Worm (Caenorhabditis elegans): ENCODE measurements around the gene T26H5.14.

The T26H5.14 gene

DNA sequence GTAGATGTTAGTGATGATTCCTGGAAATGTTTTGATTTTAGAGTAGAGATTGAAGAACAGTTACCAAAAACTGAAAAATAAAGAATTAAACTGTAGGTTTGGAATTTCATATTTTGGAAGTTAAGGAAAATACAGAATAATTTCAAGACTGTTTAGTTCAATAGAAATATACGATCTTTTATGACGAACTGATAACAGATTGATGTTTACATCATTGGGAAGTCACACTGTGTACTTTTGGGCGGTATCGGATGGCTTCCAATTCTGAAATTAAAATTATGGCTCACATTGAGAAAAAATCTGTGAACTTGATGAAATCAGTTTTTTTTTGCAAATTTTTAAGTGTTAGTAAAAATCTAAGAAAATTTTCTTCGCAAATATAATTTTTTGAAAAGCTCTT is 16.5 kb upstream of the T26H5.14 start, which contains the start of gene T26H5.8 (continued):
- TF ChIP-seq sdz-38 (tag; optimal IDR thresholded peaks at IDR 0.05) = no peak
- no peak for TF ChIP-seq aptf-3 (GFP tag; IDR thresholded peaks at IDR 0.05)
- no peak for TF ChIP-seq nfya-1 (tag; optimal IDR thresholded peaks at IDR 0.05; ENCODE audit: borderline replicate concordance, insufficient read depth)
- TF ChIP-seq gei-17 (GFP tag; optimal IDR thresholded peaks at IDR 0.05) = no peak

DNA sequence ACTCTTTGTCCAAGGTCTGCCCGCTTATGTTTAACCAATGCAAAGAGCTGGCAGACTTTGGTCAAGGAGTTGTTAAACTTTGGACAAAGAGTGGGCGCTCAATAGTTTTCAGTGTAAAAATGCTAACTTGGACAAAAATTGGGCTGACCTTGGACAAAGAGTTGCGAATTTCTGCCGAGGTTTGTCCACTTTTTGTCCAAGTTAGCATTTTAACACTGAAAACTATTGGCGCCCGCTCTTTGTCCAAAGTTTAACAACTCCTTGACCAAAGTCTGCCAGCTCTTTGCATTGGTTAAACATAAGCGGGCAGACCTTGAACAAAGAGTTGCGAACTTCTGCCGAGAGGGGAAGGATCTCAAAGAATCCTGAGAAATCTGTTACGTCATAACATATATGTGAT is 15.3 kb upstream of the T26H5.14 start:
- TF ChIP-seq cebp-2 (GFP tag; IDR thresholded peaks at IDR 0.05) = 0 out of 2 replicates have a peak, but pooled peaks have one; percentile 57
- peak; percentile 88; the same call in 1 of the 2 replicates for TF ChIP-seq nhr-120 (GFP tag; IDR thresholded peaks at IDR 0.05)
- TF ChIP-seq aptf-2 (GFP tag; conservative IDR thresholded peaks at IDR 0.05) = peak; percentile 18; the same call in 1 of the 2 replicates
- peak; percentile 38; the same call in 1 of the 2 replicates for TF ChIP-seq madf-8 (GFP tag; conservative IDR thresholded peaks at IDR 0.05)
- TF ChIP-seq hsf-1 (GFP tag; IDR thresholded peaks at IDR 0.05) = peak; percentile 35; the same call in 1 of the 2 replicates
- TF ChIP-seq egl-18 (GFP tag; IDR thresholded peaks at IDR 0.05) = peak; percentile 72; the same call in 1 of the 2 replicates

DNA sequence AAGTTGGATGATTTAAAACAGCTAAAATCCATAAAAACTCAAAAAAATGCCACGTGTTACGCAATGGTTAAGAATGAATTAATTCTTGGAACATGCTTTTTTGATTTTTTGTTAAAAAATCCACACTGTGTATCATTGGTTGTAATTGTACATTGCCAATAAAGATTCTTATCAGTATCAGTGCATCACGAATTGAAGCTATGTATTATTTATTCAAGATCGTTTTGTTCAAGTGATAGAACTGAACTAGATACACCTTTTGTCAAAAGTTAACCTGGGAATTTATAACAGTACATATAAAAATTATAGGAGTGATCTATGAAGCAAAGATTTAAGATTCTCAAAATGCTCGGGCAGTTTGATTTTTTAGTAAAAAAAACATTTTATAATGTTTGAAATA is 14.3 kb upstream of the T26H5.14 start:
- no peak for TF ChIP-seq lin-54 (GFP tag; optimal IDR thresholded peaks at IDR 0.05)
- TF ChIP-seq Y53G8AR.9 (GFP tag; conservative IDR thresholded peaks at IDR 0.05) = no peak

DNA sequence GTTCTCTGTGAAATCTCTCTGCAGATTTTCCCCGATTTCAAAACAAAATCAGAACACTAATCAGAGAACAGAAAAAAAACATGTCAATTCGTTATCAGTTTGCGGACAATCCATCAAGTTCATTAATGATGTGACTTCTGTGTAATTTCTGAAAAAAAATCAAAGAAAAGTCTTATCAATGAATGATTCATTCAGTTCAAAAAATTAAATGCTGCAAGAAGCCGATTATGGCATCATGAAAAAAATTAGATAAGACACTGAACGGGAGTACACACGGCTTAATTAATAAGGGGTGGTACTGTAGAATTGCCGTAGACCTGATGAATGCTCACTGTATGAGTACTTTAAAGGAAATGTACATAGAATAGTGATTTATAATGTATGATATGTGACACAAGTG is 12.8 kb upstream of the T26H5.14 start:
- TF ChIP-seq ztf-3 (GFP tag; optimal IDR thresholded peaks at IDR 0.05) = no peak
- no peak for TF ChIP-seq pbrm-1 (GFP tag; IDR thresholded peaks at IDR 0.05)
- peak; percentile 84 for TF ChIP-seq nhr-80 (tag; optimal IDR thresholded peaks at IDR 0.05)
- no peak for TF ChIP-seq ceh-27 (GFP tag; optimal IDR thresholded peaks at IDR 0.05)

DNA sequence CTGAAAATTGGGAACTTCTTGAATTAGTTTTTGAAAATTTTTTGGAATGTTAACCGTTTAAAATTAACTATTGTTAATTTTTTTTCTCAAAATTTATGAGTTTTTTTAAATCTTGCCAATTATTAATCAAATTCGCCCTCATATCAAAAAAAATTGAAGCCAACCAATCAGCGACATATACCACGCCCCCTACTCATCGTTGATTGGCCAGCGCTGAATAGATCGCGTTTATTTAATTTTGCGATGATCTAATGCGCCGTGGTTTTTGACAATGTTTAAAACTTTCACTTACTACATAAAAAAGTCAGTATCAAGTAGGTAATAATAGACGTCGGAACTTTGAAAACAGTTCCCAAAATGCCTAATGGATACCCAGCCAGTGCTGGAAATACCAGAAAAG is 6.6 kb upstream of the T26H5.14 start:
- no peak for TF ChIP-seq Y67H2A.10 (GFP tag; conservative IDR thresholded peaks at IDR 0.05)
- TF ChIP-seq madf-3 (GFP tag; IDR thresholded peaks at IDR 0.05) = no peak

DNA sequence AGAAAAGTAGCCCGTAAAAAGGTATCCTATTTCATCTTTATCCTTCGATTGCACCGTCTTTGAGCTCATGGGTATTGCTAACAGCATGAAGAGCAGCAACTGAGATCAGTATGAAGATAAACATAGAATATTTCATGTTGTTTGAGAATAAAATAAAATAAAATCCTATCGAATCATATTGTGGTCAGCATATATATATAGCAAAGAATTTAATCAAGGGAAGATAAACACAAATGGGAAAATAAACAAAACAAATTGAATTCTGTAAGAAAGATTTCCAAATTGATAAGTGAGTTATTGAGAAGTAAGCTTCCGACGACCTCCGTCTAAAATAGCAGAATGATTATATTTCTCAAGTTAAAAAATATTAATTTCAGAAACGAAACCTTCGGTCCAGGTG is 5.3 kb upstream of the T26H5.14 start, which contains the start of gene T26H5.10:
Gene T26H5.10 (minus strand): TSS at position 101 of the 400 bp plus-strand sequence.
- TF ChIP-seq tbp1 (GFP tag; optimal IDR thresholded peaks at IDR 0.05) (no peak), akir-1 (GFP tag; optimal IDR thresholded peaks at IDR 0.05) (no peak), attf-6 (GFP tag; IDR thresholded peaks at IDR 0.05) (no peak), nfya-1 (tag; optimal IDR thresholded peaks at IDR 0.05; ENCODE audit: borderline replicate concordance, insufficient read depth) (no peak), Y53G8AR.9 (GFP tag; conservative IDR thresholded peaks at IDR 0.05) (no peak), sea-2 (GFP tag; IDR thresholded peaks at IDR 0.05) (no peak), ceh-91 (GFP tag; IDR thresholded peaks at IDR 0.05) (no peak), ztf-28 (GFP tag; IDR thresholded peaks at IDR 0.05) (no peak), cebp-1 (GFP tag; IDR thresholded peaks at IDR 0.05) (no peak), cebp-1 (tag; optimal IDR thresholded peaks at IDR 0.05) (no peak), mel-28 (tag; optimal IDR thresholded peaks at IDR 0.05; ENCODE audit: borderline replicate concordance) (no peak), ceh-79 (tag; optimal IDR thresholded peaks at IDR 0.05) (no peak), ztf-6 (GFP tag; IDR thresholded peaks at IDR 0.05) (no peak), F57C9.4 (tag; optimal IDR thresholded peaks at IDR 0.05) (no peak), nhr-120 (GFP tag; IDR thresholded peaks at IDR 0.05) (no peak), gei-17 (GFP tag; optimal IDR thresholded peaks at IDR 0.05) (no peak), snpc-3.4 (tag; optimal IDR thresholded peaks at IDR 0.05) (no peak), die-1 (tag; optimal IDR thresholded peaks at IDR 0.05) (no peak), F55B11.4 (tag; optimal IDR thresholded peaks at IDR 0.05; ENCODE audit: borderline replicate concordance, insufficient read depth) (no peak)

Data from whole organism, young adult.